Worm (Caenorhabditis elegans) whole organism, late embryonic: ENCODE measurements around the gene sfa-1.

ENCODE experiments used
- C38D4.7 ChIP-seq: fragments of 200-800 bp; sonication (Bioruptor generic); optimal IDR thresholded peaks from 2 replicates; lab custom pipeline; 2018; ENCODE audit warnings: mild to moderate bottlenecking, missing genetic modification characterization, moderate library complexity, missing compliant biosample characterization
- F13H6.1 ChIP-seq: sonication (generic microtip); optimal IDR thresholded peaks from 2 replicates; lab custom pipeline; 2016; ENCODE audit warnings: missing genetic modification characterization, missing compliant biosample characterization
- K02D7.2 ChIP-seq: sonication (generic microtip); optimal IDR thresholded peaks from 2 replicates; lab custom pipeline; 2017; ENCODE audit warnings: mild to moderate bottlenecking, missing genetic modification characterization, missing compliant biosample characterization
- T23F11.4 ChIP-seq: fragments of 200-800 bp; sonication (Bioruptor generic); optimal IDR thresholded peaks from 2 replicates; lab custom pipeline; 2018; ENCODE audit warnings: mild to moderate bottlenecking, missing genetic modification characterization, missing compliant biosample characterization
- Y22D7AL.16 ChIP-seq: sonication (generic microtip); optimal IDR thresholded peaks from 2 replicates; lab custom pipeline; 2016; ENCODE audit warnings: missing genetic modification characterization, missing compliant biosample characterization
- ahr-1 ChIP-seq: sonication (generic microtip); optimal IDR thresholded peaks from 2 replicates; lab custom pipeline; 2016; ENCODE audit warnings: missing genetic modification characterization, missing compliant biosample characterization
- ceh-14 ChIP-seq: sonication (generic microtip); optimal IDR thresholded peaks from 2 replicates; lab custom pipeline; 2016; ENCODE audit warnings: missing genotype, missing genetic modification characterization, missing compliant biosample characterization
- ceh-19 ChIP-seq: fragments of 200-800 bp; sonication (Bioruptor generic); optimal IDR thresholded peaks from 2 replicates; lab custom pipeline; 2018; ENCODE audit warnings: mild to moderate bottlenecking, missing genetic modification characterization, missing compliant biosample characterization
- ceh-30 ChIP-seq: fragments of 150-350 bp; optimal IDR thresholded peaks from 2 replicates; lab custom pipeline; 2014; ENCODE audit warnings: missing biosample characterization, missing genetic modification characterization
- ceh-31 ChIP-seq: sonication (generic microtip); optimal IDR thresholded peaks from 2 replicates; lab custom pipeline; 2016; ENCODE audit warnings: missing genetic modification characterization, missing compliant biosample characterization
- ceh-34 ChIP-seq: sonication (generic microtip); optimal IDR thresholded peaks from 2 replicates; lab custom pipeline; 2016; ENCODE audit warnings: mild to moderate bottlenecking, missing genetic modification characterization, missing compliant biosample characterization
- ceh-45 ChIP-seq: fragments of 200-800 bp; sonication (Bioruptor generic); IDR thresholded peaks from 2 replicates; pipeline ENCODE4 v1.3.6; 2022; ENCODE audit warnings: missing genetic modification reagents, missing genetic modification characterization, missing compliant biosample characterization
- ceh-48 ChIP-seq: sonication (generic microtip); optimal IDR thresholded peaks from 2 replicates; lab custom pipeline; 2016; ENCODE audit warnings: missing genetic modification characterization, inconsistent platforms, missing compliant biosample characterization
- che-1 ChIP-seq: sonication (generic microtip); optimal IDR thresholded peaks from 2 replicates; lab custom pipeline; 2016; ENCODE audit warnings: mild to moderate bottlenecking, missing genetic modification characterization, missing compliant biosample characterization
- dmd-4 ChIP-seq: sonication (generic microtip); optimal IDR thresholded peaks from 2 replicates; lab custom pipeline; 2016; ENCODE audit warnings: borderline replicate concordance, missing genetic modification characterization, missing compliant biosample characterization
- elt-4 ChIP-seq: sonication (generic microtip); optimal IDR thresholded peaks from 2 replicates; lab custom pipeline; 2016; ENCODE audit warnings: missing genetic modification characterization, missing compliant biosample characterization
- fax-1 ChIP-seq: sonication (generic microtip); optimal IDR thresholded peaks from 2 replicates; lab custom pipeline; 2016; ENCODE audit warnings: missing genotype, missing genetic modification characterization, missing compliant biosample characterization
- gmeb-2 ChIP-seq: sonication (generic microtip); optimal IDR thresholded peaks from 2 replicates; lab custom pipeline; 2016; ENCODE audit warnings: missing genetic modification characterization, inconsistent platforms, missing compliant biosample characterization
- hlh-15 ChIP-seq: sonication (generic microtip); optimal IDR thresholded peaks from 2 replicates; lab custom pipeline; 2016; ENCODE audit warnings: missing genetic modification characterization, missing compliant biosample characterization
- hlh-30 ChIP-seq: sonication (generic microtip); optimal IDR thresholded peaks from 2 replicates; lab custom pipeline; 2017; ENCODE audit warnings: antibody characterized with exemption, missing genetic modification characterization, missing compliant biosample characterization; ENCODE audit not compliant: insufficient read depth
- madf-2 ChIP-seq: sonication (generic microtip); optimal IDR thresholded peaks from 2 replicates; lab custom pipeline; 2017; ENCODE audit warnings: missing genetic modification characterization, missing compliant biosample characterization
- mec-3 ChIP-seq: sonication (generic microtip); optimal IDR thresholded peaks from 2 replicates; lab custom pipeline; 2016; ENCODE audit warnings: borderline replicate concordance, missing genetic modification characterization, missing compliant biosample characterization
- nfya-1 ChIP-seq: sonication (generic microtip); optimal IDR thresholded peaks from 2 replicates; lab custom pipeline; 2017; ENCODE audit warnings: missing genetic modification characterization, mild to moderate bottlenecking, missing compliant biosample characterization, antibody characterized with exemption, moderate library complexity
- nhr-11 ChIP-seq: fragments of 150-350 bp; optimal IDR thresholded peaks from 2 replicates; lab custom pipeline; 2014; ENCODE audit warnings: missing biosample characterization, missing genetic modification characterization
- npax-4 ChIP-seq: sonication (generic microtip); optimal IDR thresholded peaks from 2 replicates; lab custom pipeline; 2016; ENCODE audit warnings: missing genetic modification characterization, missing compliant biosample characterization
- odd-2 ChIP-seq: sonication (generic microtip); optimal IDR thresholded peaks from 2 replicates; lab custom pipeline; 2017; ENCODE audit warnings: antibody characterized with exemption, mild to moderate bottlenecking, missing genetic modification characterization, missing compliant biosample characterization
- pag-3 ChIP-seq: sonication (generic microtip); optimal IDR thresholded peaks from 2 replicates; lab custom pipeline; 2016; ENCODE audit warnings: missing compliant biosample characterization, missing genetic modification characterization, borderline replicate concordance
- pha-2 ChIP-seq: sonication (generic microtip); optimal IDR thresholded peaks from 2 replicates; lab custom pipeline; 2017; ENCODE audit warnings: mild to moderate bottlenecking, missing genetic modification characterization, missing compliant biosample characterization
- pha-4 ChIP-seq: fragments of 150-350 bp; optimal IDR thresholded peaks from 2 replicates; lab custom pipeline; 2018; ENCODE audit warnings: missing biosample characterization, missing genetic modification reagents, missing genetic modification characterization
- ref-2 ChIP-seq: sonication (generic microtip); optimal IDR thresholded peaks from 2 replicates; lab custom pipeline; 2016; ENCODE audit warnings: missing genetic modification characterization, missing compliant biosample characterization
- sdc-2 ChIP-seq: sonication (generic microtip); optimal IDR thresholded peaks from 2 replicates; lab custom pipeline; 2016; ENCODE audit warnings: missing genotype, missing genetic modification characterization, missing compliant biosample characterization
- sox-2 ChIP-seq: fragments of 200-800 bp; sonication (Bioruptor generic); IDR thresholded peaks from 2 replicates; pipeline ENCODE4 v1.3.6; 2022; ENCODE audit warnings: missing genetic modification reagents, missing genetic modification characterization, missing compliant biosample characterization
- syd-9 ChIP-seq: sonication (generic microtip); optimal IDR thresholded peaks from 2 replicates; lab custom pipeline; 2016; ENCODE audit warnings: mild to moderate bottlenecking, missing genetic modification characterization, moderate library complexity, missing compliant biosample characterization
- tbx-2 ChIP-seq: sonication (generic microtip); optimal IDR thresholded peaks from 2 replicates; lab custom pipeline; 2016; ENCODE audit warnings: missing genetic modification characterization, missing compliant biosample characterization
- ttx-3 ChIP-seq: sonication (generic microtip); optimal IDR thresholded peaks from 2 replicates; lab custom pipeline; 2016; ENCODE audit warnings: missing genetic modification reagents, missing genetic modification characterization, missing compliant biosample characterization
- unc-86 ChIP-seq: sonication (generic microtip); optimal IDR thresholded peaks from 2 replicates; lab custom pipeline; 2016; ENCODE audit warnings: missing genetic modification characterization, missing compliant biosample characterization
- ztf-16 ChIP-seq: sonication (generic microtip); optimal IDR thresholded peaks from 2 replicates; lab custom pipeline; 2017; ENCODE audit warnings: missing genetic modification characterization, missing compliant biosample characterization

Gene sfa-1

DNA sequence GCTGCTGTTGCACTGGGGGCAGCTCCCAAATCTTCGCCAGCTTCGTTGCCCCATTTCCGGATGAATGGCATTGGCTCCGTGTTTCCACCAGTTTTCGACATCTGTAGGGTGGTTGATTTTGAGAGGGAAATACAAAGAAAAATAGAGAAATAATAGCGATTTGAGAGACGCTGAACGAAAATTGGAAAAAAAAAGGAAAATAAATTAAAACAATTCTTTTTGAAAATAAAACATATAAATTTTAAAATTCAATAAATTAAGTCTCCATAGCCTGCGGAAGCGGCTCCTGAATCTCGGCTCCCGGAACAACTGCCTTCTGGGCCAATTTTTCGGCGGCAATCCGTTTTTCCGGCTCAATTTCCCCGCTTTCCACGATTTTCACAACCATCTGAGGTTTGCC lies at the start of gene sfa-1:
sfa-1 (minus strand) TSS at position 101 of the 400 bp plus-strand sequence.
- TF ChIP-seq ceh-48 (tag; lab: Kevin White, UChicago) (no peak), sdc-2 (tag; lab: Kevin White, UChicago) (no peak), pag-3 (tag; lab: Kevin White, UChicago) (no peak), pha-2 (tag; lab: Kevin White, UChicago) (no peak), nhr-11 (tag; lab: Kevin White, UChicago) (no peak), odd-2 (tag; lab: Kevin White, UChicago) (no peak), ceh-45 (GFP tag; lab: Robert Waterston, UW) (no peak), dmd-4 (tag; lab: Kevin White, UChicago) (no peak)
- TF ChIP-seq, all 69 proteins: peak for 0

DNA sequence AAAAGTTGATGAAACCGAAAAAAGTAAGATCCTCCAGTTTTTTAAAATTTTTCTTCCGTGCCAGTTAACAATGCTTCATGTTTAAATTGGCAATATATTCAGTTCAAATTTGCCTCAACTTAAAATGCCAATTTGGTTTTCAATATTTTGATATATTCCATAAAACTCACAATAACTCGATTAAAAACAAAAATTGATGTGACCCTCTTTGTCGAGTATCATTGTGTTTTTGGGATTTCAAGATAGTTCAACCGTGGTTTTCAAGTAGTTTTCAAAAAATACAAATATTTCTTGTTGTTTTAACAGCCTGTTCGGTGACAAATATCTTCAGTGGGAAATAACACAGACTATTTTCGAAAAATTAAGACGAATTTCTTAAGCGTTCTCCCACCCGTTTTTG lies 42.2 kb upstream of the sfa-1 start:
- TF ChIP-seq madf-2 (tag; lab: Kevin White, UChicago): no peak
- TF ChIP-seq ceh-45 (GFP tag; lab: Robert Waterston, UW): no peak
- no peak for TF ChIP-seq unc-86 (tag; lab: Kevin White, UChicago)
- TF ChIP-seq, all 69 proteins: peak for 0

- TF ChIP-seq hlh-30: no peak
- no peak for TF ChIP-seq ttx-3 (tag; lab: Kevin White, UChicago)
- TF ChIP-seq fax-1 (tag; lab: Kevin White, UChicago): no peak
- no peak for TF ChIP-seq nhr-11 (tag; lab: Kevin White, UChicago)
- no peak for TF ChIP-seq syd-9 (tag; lab: Kevin White, UChicago)
- no peak for TF ChIP-seq ceh-45 (GFP tag; lab: Robert Waterston, UW)
- no peak for TF ChIP-seq nfya-1 (tag; lab: Kevin White, UChicago)
- TF ChIP-seq unc-86 (tag; lab: Kevin White, UChicago): no peak
- TF ChIP-seq hlh-15 (tag; lab: Kevin White, UChicago): no peak
- TF ChIP-seq K02D7.2 (tag; lab: Kevin White, UChicago): no peak
- TF ChIP-seq tbx-2 (tag; lab: Kevin White, UChicago): no peak
- no peak for TF ChIP-seq ceh-30 (tag; lab: Kevin White, UChicago)
- TF ChIP-seq ref-2: no peak
Observed at ce11 chrIV:17150871-17151270, 40.1 kb upstream of the sfa-1 start, which contains the start of gene Y116A8C.40. Y116A8C.40 (minus strand) TSS chrIV:17150971.

DNA sequence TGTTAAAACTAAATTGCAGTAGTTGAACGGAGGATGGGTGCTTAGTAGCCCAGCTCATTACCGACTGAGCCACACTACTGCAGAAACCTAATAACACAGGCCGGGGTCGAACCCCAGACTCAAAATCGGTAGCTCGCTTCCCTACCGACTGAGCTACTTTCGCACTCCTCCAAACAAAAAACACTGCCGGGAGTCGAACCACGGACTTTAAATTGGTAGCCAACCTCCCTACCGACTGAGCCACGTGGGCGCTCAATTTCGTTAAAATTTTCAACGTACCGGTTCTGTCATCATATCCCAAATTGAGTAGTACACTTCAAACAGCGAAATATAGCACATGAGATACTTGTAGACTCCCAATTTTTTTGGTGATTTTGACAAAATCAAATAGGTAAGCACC lies 39.6 kb upstream of the sfa-1 start:
- TF ChIP-seq Y22D7AL.16 (tag; lab: Kevin White, UChicago): no peak
- no peak for TF ChIP-seq mec-3 (tag; lab: Kevin White, UChicago)
- no peak for TF ChIP-seq hlh-15 (tag; lab: Kevin White, UChicago)
- no peak for TF ChIP-seq sox-2 (GFP tag; lab: Robert Waterston, UW)
- TF ChIP-seq C38D4.7: no peak
- TF ChIP-seq ceh-34 (tag; lab: Kevin White, UChicago): no peak
- no peak for TF ChIP-seq ceh-45 (GFP tag; lab: Robert Waterston, UW)
- no peak for TF ChIP-seq F13H6.1 (tag; lab: Kevin White, UChicago)
- TF ChIP-seq nfya-1 (tag; lab: Kevin White, UChicago): no peak
- TF ChIP-seq hlh-30: no peak
- TF ChIP-seq gmeb-2: no peak
- no peak for TF ChIP-seq pha-4 (tag; lab: Kevin White, UChicago)
- no peak for TF ChIP-seq elt-4 (tag; lab: Kevin White, UChicago)
- no peak for TF ChIP-seq odd-2 (tag; lab: Kevin White, UChicago)
- no peak for TF ChIP-seq ztf-16
- TF ChIP-seq pag-3 (tag; lab: Kevin White, UChicago): no peak
- no peak for TF ChIP-seq ceh-31 (tag; lab: Kevin White, UChicago)
- TF ChIP-seq ceh-19 (GFP tag; lab: Kevin White, UChicago): no peak

ce11 chrIV:17131035-17131595 lies 20.3 kb upstream of the sfa-1 start, which contains the start of the genes Y116A8C.37 and Y116A8C.38:
Y116A8C.37 (minus strand) TSS chrIV:17131135.
Y116A8C.38 (plus strand) TSS chrIV:17131545.
- TF ChIP-seq ceh-30 (tag; lab: Kevin White, UChicago) (no peak), ceh-14 (tag; lab: Kevin White, UChicago) (no peak), ceh-34 (tag; lab: Kevin White, UChicago) (no peak), Y22D7AL.16 (tag; lab: Kevin White, UChicago) (no peak), pha-4 (tag; lab: Kevin White, UChicago) (no peak), che-1 (tag; lab: Kevin White, UChicago) (no peak), hlh-15 (tag; lab: Kevin White, UChicago) (no peak), ref-2 (no peak), unc-86 (tag; lab: Kevin White, UChicago) (no peak), T23F11.4 (no peak), ahr-1 (no peak), ceh-48 (tag; lab: Kevin White, UChicago) (no peak), ceh-31 (tag; lab: Kevin White, UChicago) (no peak), npax-4 (tag; lab: Kevin White, UChicago) (no peak), sox-2 (GFP tag; lab: Robert Waterston, UW) (no peak)
